Fruit fly (Drosophila melanogaster) whole organism, embryonic: ENCODE data around the gene Pdhb.

ENCODE experiments used
- ATbp ChIP-seq: fragments of 200-800 bp; sonication (Bioruptor generic); optimal IDR thresholded peaks from 2 replicates; lab custom pipeline; 2017; ENCODE audit warnings: missing biosample characterization, mild to moderate bottlenecking, missing genetic modification characterization, missing genetic modification reagents
- Ada2b ChIP-seq: fragments of 200-800 bp; sonication (Bioruptor generic); IDR thresholded peaks from 2 replicates; pipeline ENCODE4 v1.3.6; 2022; ENCODE audit warnings: missing biosample characterization, missing genetic modification characterization
- Adf1 ChIP-seq: fragments of 200-800 bp; sonication (Bioruptor generic); IDR thresholded peaks from 2 replicates; pipeline ENCODE4 v1.3.6; 2022; ENCODE audit warnings: missing biosample characterization, missing genetic modification characterization
- Blimp-1 ChIP-seq: fragments of 200-800 bp; sonication (Bioruptor generic); optimal IDR thresholded peaks from 3 replicates; lab custom pipeline; 2018; ENCODE audit warnings: missing biosample characterization, missing genetic modification characterization, mild to moderate bottlenecking, moderate library complexity, missing genetic modification reagents
- CG10209 ChIP-seq: fragments of 200-800 bp; sonication (Bioruptor generic); optimal IDR thresholded peaks from 3 replicates; lab custom pipeline; 2017; ENCODE audit warnings: missing biosample characterization, mild to moderate bottlenecking, missing genetic modification characterization, missing genetic modification reagents
- CG10274 ChIP-seq: fragments of 200-800 bp; sonication (Bioruptor generic); optimal IDR thresholded peaks from 3 replicates; lab custom pipeline; 2017; ENCODE audit warnings: missing biosample characterization, mild to moderate bottlenecking, missing genetic modification characterization
- CG10565 ChIP-seq: fragments of 200-800 bp; sonication (Bioruptor generic); optimal IDR thresholded peaks from 3 replicates; lab custom pipeline; 2016; ENCODE audit warnings: missing biosample characterization, mild to moderate bottlenecking, missing genetic modification characterization
- CG10959 ChIP-seq: fragments of 200-800 bp; sonication (Bioruptor generic); IDR thresholded peaks from 2 replicates; pipeline ENCODE4 v1.3.6; 2022; ENCODE audit warnings: missing biosample characterization, missing genetic modification characterization
- CG11456 ChIP-seq: fragments of 200-800 bp; sonication (Bioruptor generic); IDR thresholded peaks from 3 replicates; pipeline ENCODE4 v1.3.6; 2022; ENCODE audit warnings: missing biosample characterization, missing genetic modification characterization
- CG14441 ChIP-seq: fragments of 200-800 bp; sonication (Bioruptor generic); IDR thresholded peaks from 2 replicates; pipeline ENCODE4 v1.3.6; 2022; ENCODE audit warnings: missing biosample characterization, missing genetic modification characterization
- CG17385 ChIP-seq: fragments of 200-800 bp; sonication (Bioruptor generic); optimal IDR thresholded peaks from 3 replicates; lab custom pipeline; 2018; ENCODE audit warnings: missing biosample characterization, mild to moderate bottlenecking, missing genetic modification characterization
- CG2712 ChIP-seq: fragments of 200-800 bp; optimal IDR thresholded peaks from 3 replicates; lab custom pipeline; 2019; ENCODE audit warnings: missing biosample characterization, mild to moderate bottlenecking, missing genetic modification characterization, moderate library complexity
- CG30403 ChIP-seq: fragments of 200-800 bp; sonication (Bioruptor generic); optimal IDR thresholded peaks from 3 replicates; lab custom pipeline; 2016; ENCODE audit warnings: missing biosample characterization, missing genetic modification characterization
- CG3163 ChIP-seq: fragments of 200-800 bp; sonication (Bioruptor generic); optimal IDR thresholded peaks from 3 replicates; lab custom pipeline; 2016; ENCODE audit warnings: missing biosample characterization, missing genetic modification characterization
- CG34422 ChIP-seq: fragments of 200-800 bp; sonication (Bioruptor generic); IDR thresholded peaks from 3 replicates; pipeline ENCODE4 v1.3.6; 2022; ENCODE audit warnings: missing biosample characterization, missing genetic modification characterization
- CG42726 ChIP-seq: fragments of 200-800 bp; sonication (Bioruptor generic); IDR thresholded peaks from 2 replicates; pipeline ENCODE4 v1.3.6; 2022; ENCODE audit warnings: missing biosample characterization, missing genetic modification characterization; ENCODE audit not compliant: partially characterized antibody
- CG4360 ChIP-seq: fragments of 200-800 bp; sonication (Bioruptor generic); IDR thresholded peaks from 2 replicates; pipeline ENCODE4 v1.3.6; 2022; ENCODE audit warnings: missing biosample characterization, missing genetic modification characterization
- CG43689 ChIP-seq: fragments of 200-800 bp; sonication (Bioruptor generic); IDR thresholded peaks from 2 replicates; pipeline ENCODE4 v1.3.6; 2022; ENCODE audit warnings: missing biosample characterization, missing genetic modification characterization
- CG6765 ChIP-seq: fragments of 200-800 bp; sonication (Bioruptor generic); optimal IDR thresholded peaks from 3 replicates; lab custom pipeline; 2017; ENCODE audit warnings: missing biosample characterization, mild to moderate bottlenecking, missing genetic modification characterization
- CG7745 ChIP-seq: fragments of 200-800 bp; sonication (Bioruptor generic); optimal IDR thresholded peaks from 2 replicates; lab custom pipeline; 2018; ENCODE audit warnings: missing biosample characterization, mild to moderate bottlenecking, missing genetic modification characterization, moderate library complexity
- CG8944 ChIP-seq: fragments of 200-800 bp; sonication (Bioruptor generic); optimal IDR thresholded peaks from 3 replicates; lab custom pipeline; 2016; ENCODE audit warnings: missing biosample characterization, missing genetic modification characterization
- D19B ChIP-seq: fragments of 200-800 bp; sonication (Bioruptor generic); optimal IDR thresholded peaks from 2 replicates; lab custom pipeline; 2017; ENCODE audit warnings: missing biosample characterization, mild to moderate bottlenecking, missing genetic modification characterization
- Dref ChIP-seq: fragments of 200-800 bp; sonication (Bioruptor generic); IDR thresholded peaks from 2 replicates; pipeline ENCODE4 v1.3.6; 2022; ENCODE audit warnings: missing biosample characterization, missing genetic modification characterization
- Hr39 ChIP-seq: fragments of >200 bp; optimal IDR thresholded peaks from 2 replicates; lab custom pipeline; 2017
- Hsf ChIP-seq: fragments of 200-800 bp; sonication (Bioruptor generic); optimal IDR thresholded peaks from 3 replicates; lab custom pipeline; 2016; ENCODE audit warnings: missing biosample characterization, missing genetic modification characterization
- Max ChIP-seq: fragments of 200-800 bp; sonication (Bioruptor generic); optimal IDR thresholded peaks from 2 replicates; lab custom pipeline; 2016; ENCODE audit warnings: missing biosample characterization, mild to moderate bottlenecking, missing genetic modification characterization
- Myb ChIP-seq: fragments of 200-800 bp; sonication (Bioruptor generic); optimal IDR thresholded peaks from 2 replicates; lab custom pipeline; 2016; ENCODE audit warnings: missing biosample characterization, missing genetic modification characterization
- NC2α ChIP-seq: fragments of 200-800 bp; sonication (Bioruptor generic); optimal IDR thresholded peaks from 2 replicates; lab custom pipeline; 2016; ENCODE audit warnings: missing biosample characterization, missing genetic modification characterization
- NK7.1 ChIP-seq: fragments of 200-800 bp; sonication (Bioruptor generic); optimal IDR thresholded peaks from 3 replicates; lab custom pipeline; 2016; ENCODE audit warnings: missing biosample characterization, missing genetic modification characterization
- Poxn ChIP-seq: fragments of 200-800 bp; sonication (Bioruptor generic); IDR thresholded peaks from 2 replicates; pipeline ENCODE4 v1.3.6; 2022; ENCODE audit warnings: missing biosample characterization, missing genetic modification characterization
- Stat92E ChIP-seq, 3 experiments: fragments of >200 bp in 2 of 3; fragments of 200-800 bp in 1 of 3; sonication (Bioruptor generic) in 1 of 3; optimal IDR thresholded peaks; 2 replicates each; lab custom pipeline; 2017 to 2019; ENCODE audit warnings: missing biosample characterization in 3 of 3, missing genetic modification characterization in 3 of 3, mild to moderate bottlenecking in 1 of 3, moderate library complexity in 1 of 3
- Usf ChIP-seq: fragments of 200-800 bp; sonication (Bioruptor generic); optimal IDR thresholded peaks from 2 replicates; lab custom pipeline; 2017; ENCODE audit warnings: missing genotype, missing biosample characterization, missing genetic modification characterization
- ara ChIP-seq: fragments of 200-800 bp; sonication (Bioruptor generic); IDR thresholded peaks from 2 replicates; pipeline ENCODE4 v1.3.6; 2022; ENCODE audit warnings: missing biosample characterization, missing genetic modification characterization
- ato ChIP-seq: fragments of 200-800 bp; sonication (Bioruptor generic); IDR thresholded peaks from 2 replicates; pipeline ENCODE4 v1.3.6; 2022; ENCODE audit warnings: missing biosample characterization, missing genetic modification characterization; ENCODE audit not compliant: partially characterized antibody
- bbx ChIP-seq: fragments of 200-800 bp; sonication (Bioruptor generic); IDR thresholded peaks from 2 replicates; pipeline ENCODE4 v1.3.6; 2022; ENCODE audit warnings: missing biosample characterization, missing genetic modification characterization; ENCODE audit not compliant: partially characterized antibody
- crc ChIP-seq: fragments of 200-800 bp; sonication (Bioruptor generic); optimal IDR thresholded peaks from 2 replicates; lab custom pipeline; 2016; ENCODE audit warnings: missing biosample characterization, missing genetic modification characterization
- dpn ChIP-seq, 2 experiments: fragments of 200-800 bp; sonication (Bioruptor generic); optimal IDR thresholded peaks; 3 replicates each; lab custom pipeline; 2016; ENCODE audit warnings: missing biosample characterization in 2 of 2, missing genetic modification characterization in 2 of 2
- en ChIP-seq: fragments of 200-800 bp; sonication (Bioruptor generic); optimal IDR thresholded peaks from 2 replicates; lab custom pipeline; 2016; ENCODE audit warnings: missing biosample characterization, missing genetic modification characterization
- gcm ChIP-seq: fragments of 200-800 bp; sonication (Bioruptor generic); optimal IDR thresholded peaks from 2 replicates; lab custom pipeline; 2019; ENCODE audit warnings: missing biosample characterization, mild to moderate bottlenecking, missing genetic modification characterization, moderate library complexity
- h ChIP-seq: fragments of >200 bp; optimal IDR thresholded peaks from 2 replicates; lab custom pipeline; 2017
- hb ChIP-seq: fragments of 200-800 bp; sonication (Bioruptor generic); IDR thresholded peaks from 3 replicates; pipeline ENCODE4 v1.3.6; 2022; ENCODE audit warnings: missing biosample characterization, missing genetic modification characterization; ENCODE audit not compliant: partially characterized antibody
- ind ChIP-seq: fragments of 200-800 bp; sonication (Bioruptor generic); optimal IDR thresholded peaks from 3 replicates; lab custom pipeline; 2016; ENCODE audit warnings: missing biosample characterization, missing genetic modification characterization
- kay ChIP-seq: fragments of 200-800 bp; sonication (Bioruptor generic); optimal IDR thresholded peaks from 2 replicates; lab custom pipeline; 2016; ENCODE audit warnings: missing biosample characterization, missing genetic modification characterization
- lbe ChIP-seq: fragments of 200-800 bp; sonication (Bioruptor generic); optimal IDR thresholded peaks from 2 replicates; lab custom pipeline; 2016; ENCODE audit warnings: missing biosample characterization, mild to moderate bottlenecking, missing genetic modification characterization
- nau ChIP-seq: fragments of 200-800 bp; sonication (Bioruptor generic); optimal IDR thresholded peaks from 3 replicates; lab custom pipeline; 2017; ENCODE audit warnings: missing biosample characterization, mild to moderate bottlenecking, missing genetic modification characterization, missing genetic modification reagents
- otp ChIP-seq: fragments of 200-800 bp; sonication (Bioruptor generic); IDR thresholded peaks from 3 replicates; pipeline ENCODE4, ENCODE4 v1.3.6; 2022; ENCODE audit warnings: missing biosample characterization, missing genetic modification characterization
- repo ChIP-seq: fragments of 200-800 bp; sonication (Bioruptor generic); optimal IDR thresholded peaks from 2 replicates; lab custom pipeline; 2016; ENCODE audit warnings: missing biosample characterization, missing genetic modification characterization
- sna ChIP-seq: fragments of 200-800 bp; sonication (Bioruptor generic); IDR thresholded peaks from 2 replicates; pipeline ENCODE4 v1.3.6; 2022; ENCODE audit warnings: missing biosample characterization, missing genetic modification characterization; ENCODE audit not compliant: partially characterized antibody
- tna ChIP-seq: fragments of 200-800 bp; sonication (Bioruptor generic); IDR thresholded peaks from 2 replicates; pipeline ENCODE4 v1.3.6; 2022; ENCODE audit warnings: missing biosample characterization, missing genetic modification characterization; ENCODE audit not compliant: partially characterized antibody
- trem ChIP-seq: fragments of 200-800 bp; optimal IDR thresholded peaks from 3 replicates; lab custom pipeline; 2019; ENCODE audit warnings: missing biosample characterization, mild to moderate bottlenecking, missing genetic modification characterization, moderate library complexity
- trh ChIP-seq: fragments of 200-800 bp; sonication (Bioruptor generic); optimal IDR thresholded peaks from 2 replicates; lab custom pipeline; 2016; ENCODE audit warnings: missing biosample characterization, missing genetic modification characterization

Pdhb gene

dm6 chr3R:29148072-29148471 lies 35.2 kb downstream of the Pdhb start, which contains the start of the genes CG11882 and Pglym78 (continued):
- TF ChIP-seq bbx (GFP tag; lab: Robert Waterston, UW) (peak; percentile 55; the same call in 1 of the 2 replicates), D19B (no peak), trem (tag; lab: Kevin White, UChicago) (peak; percentile 98), en (GFP tag; lab: Kevin White, UChicago) (peak; percentile 40), NC2α (peak; percentile 30), ato (GFP tag; lab: Robert Waterston, UW) (peak; percentile 72), CG11456 (peak; percentile 68; the same call in 2 of the 3 replicates), NK7.1 (GFP tag; lab: Kevin White, UChicago) (no peak), otp (GFP tag; lab: Robert Waterston, UW) (peak; percentile 61; the same call in 1 of the 3 replicates), hb (no peak), CG6765 (GFP tag; lab: Kevin White, UChicago) (no peak), kay (GFP tag; lab: Kevin White, UChicago) (peak; percentile 20), trh (GFP tag; lab: Kevin White, UChicago) (no peak), CG30403 (peak; percentile 50), CG3163 (GFP tag; lab: Kevin White, UChicago) (peak; percentile 50), crc (GFP tag; lab: Kevin White, UChicago) (no peak), tna (GFP tag; lab: Robert Waterston, UW) (peak; percentile 37; the same call in 1 of the 2 replicates), CG10274 (GFP tag; lab: Kevin White, UChicago) (no peak), Usf (no peak), dpn (GFP tag; optimal IDR thresholded peaks at IDR 0.05; lab: Kevin White, UChicago) (peak; percentile 55 to 58), lbe (GFP tag; lab: Kevin White, UChicago) (no peak), Hr39 (lab: Kevin White, UChicago) (no peak), CG43689 (GFP tag; lab: Robert Waterston, UW) (no peak), ATbp (no peak), Ada2b (GFP tag; lab: Robert Waterston, UW) (peak; percentile 50), CG8944 (GFP tag; lab: Kevin White, UChicago) (no peak), Blimp-1 (GFP tag; lab: Kevin White, UChicago) (no peak), Myb (GFP tag; lab: Kevin White, UChicago) (peak; percentile 86), Dref (GFP tag; lab: Robert Waterston, UW) (peak; percentile 81), Stat92E (GFP tag; optimal IDR thresholded peaks at IDR 0.05; lab: Kevin White, UChicago) (no peak), CG10209 (GFP tag; lab: Kevin White, UChicago) (no peak), CG7745 (no peak), CG10565 (no peak), ind (GFP tag; lab: Kevin White, UChicago) (no peak), CG10959 (GFP tag; lab: Robert Waterston, UW) (no peak), Max (GFP tag; lab: Kevin White, UChicago) (no peak), CG34422 (GFP tag; lab: Robert Waterston, UW) (peak; percentile 69; the same call in 1 of the 3 replicates), ara (GFP tag; lab: Robert Waterston, UW) (peak; percentile 51), CG14441 (GFP tag; lab: Robert Waterston, UW) (no peak), nau (GFP tag; lab: Kevin White, UChicago) (no peak), Hsf (GFP tag; lab: Kevin White, UChicago) (peak; percentile 35), h (lab: Kevin White, UChicago) (no peak), gcm (GFP tag; lab: Kevin White, UChicago) (peak; percentile 9), sna (GFP tag; lab: Robert Waterston, UW) (0 out of 2 replicates have a peak, but pooled peaks have one; percentile 57), CG4360 (GFP tag; lab: Robert Waterston, UW) (no peak; the same call in 1 of the 2 replicates), CG42726 (GFP tag; lab: Robert Waterston, UW) (peak; percentile 27; the same call in 1 of the 2 replicates), CG17385 (GFP tag; lab: Kevin White, UChicago) (no peak), CG2712 (tag; lab: Kevin White, UChicago) (peak; percentile 54), repo (GFP tag; lab: Kevin White, UChicago) (no peak), Poxn (GFP tag; lab: Robert Waterston, UW) (no peak), Adf1 (peak; percentile 65; the same call in 1 of the 2 replicates)
